Fruit fly (Drosophila melanogaster) whole organism, embryonic: ENCODE measurements around the gene CG46387.

Source experiments
- Aef1 ChIP-seq: fragments of 200-800 bp; sonication (Bioruptor generic); IDR thresholded peaks from 3 replicates; pipeline ENCODE4 v1.3.6; 2022; ENCODE audit warnings: missing biosample characterization, missing genetic modification characterization
- Antp ChIP-seq: fragments of 200-800 bp; sonication (Bioruptor generic); optimal IDR thresholded peaks from 3 replicates; lab custom pipeline; 2016; ENCODE audit warnings: missing biosample characterization, missing genetic modification characterization
- Bdp1 ChIP-seq: fragments of 200-800 bp; sonication (Bioruptor generic); optimal IDR thresholded peaks from 3 replicates; lab custom pipeline; 2016; ENCODE audit warnings: missing biosample characterization, missing genetic modification characterization
- Bgb ChIP-seq: fragments of 200-800 bp; sonication (Bioruptor generic); IDR thresholded peaks from 2 replicates; pipeline ENCODE4 v1.3.6; 2022; ENCODE audit warnings: missing biosample characterization, missing genetic modification characterization; ENCODE audit not compliant: partially characterized antibody
- CG11093 ChIP-seq: fragments of 200-800 bp; sonication (Bioruptor generic); IDR thresholded peaks from 3 replicates; pipeline ENCODE4 v1.3.6; 2022; ENCODE audit warnings: missing biosample characterization, missing genetic modification characterization
- CG11696 ChIP-seq: fragments of 200-800 bp; sonication (Bioruptor generic); IDR thresholded peaks from 2 replicates; pipeline ENCODE4 v1.3.6; 2022; ENCODE audit warnings: missing biosample characterization, missing genetic modification characterization
- CG12744 ChIP-seq: fragments of 200-800 bp; sonication (Bioruptor generic); optimal IDR thresholded peaks from 2 replicates; lab custom pipeline; 2016; ENCODE audit warnings: missing biosample characterization, missing genetic modification characterization
- CG13624 ChIP-seq: fragments of 200-800 bp; sonication (Bioruptor generic); optimal IDR thresholded peaks from 2 replicates; lab custom pipeline; 2016; ENCODE audit warnings: missing biosample characterization, missing genetic modification characterization
- CG14965 ChIP-seq: fragments of 200-800 bp; sonication (Bioruptor generic); optimal IDR thresholded peaks from 2 replicates; lab custom pipeline; 2016; ENCODE audit warnings: missing biosample characterization, missing genetic modification characterization, borderline replicate concordance
- CG15269 ChIP-seq: fragments of 200-800 bp; sonication (Bioruptor generic); optimal IDR thresholded peaks from 2 replicates; lab custom pipeline; 2018; ENCODE audit warnings: missing biosample characterization, mild to moderate bottlenecking, missing genetic modification characterization, moderate library complexity
- CG1602 ChIP-seq: fragments of 200-800 bp; sonication (Bioruptor generic); optimal IDR thresholded peaks from 3 replicates; lab custom pipeline; 2016; ENCODE audit warnings: missing biosample characterization, missing genetic modification characterization
- CG1603 ChIP-seq: fragments of 200-800 bp; sonication (Bioruptor generic); optimal IDR thresholded peaks from 2 replicates; lab custom pipeline; 2019; ENCODE audit warnings: missing biosample characterization, mild to moderate bottlenecking, missing genetic modification characterization, moderate library complexity
- CG17328 ChIP-seq: fragments of 200-800 bp; sonication (Bioruptor generic); IDR thresholded peaks from 2 replicates; pipeline ENCODE4 v1.3.6; 2022; ENCODE audit warnings: missing biosample characterization, missing genetic modification characterization
- CG17359 ChIP-seq: fragments of 200-800 bp; sonication (Bioruptor generic); optimal IDR thresholded peaks from 3 replicates; lab custom pipeline; 2018; ENCODE audit warnings: missing biosample characterization, mild to moderate bottlenecking, missing genetic modification characterization, moderate library complexity
- CG18599 ChIP-seq: fragments of 200-800 bp; sonication (Bioruptor generic); optimal IDR thresholded peaks from 3 replicates; lab custom pipeline; 2017; ENCODE audit warnings: missing biosample characterization, missing genetic modification characterization, mild to moderate bottlenecking, moderate library complexity, missing genetic modification reagents
- CG42726 ChIP-seq: fragments of 200-800 bp; sonication (Bioruptor generic); IDR thresholded peaks from 2 replicates; pipeline ENCODE4 v1.3.6; 2022; ENCODE audit warnings: missing biosample characterization, missing genetic modification characterization; ENCODE audit not compliant: partially characterized antibody
- CG4730 ChIP-seq: fragments of 200-800 bp; sonication (Bioruptor generic); IDR thresholded peaks from 2 replicates; pipeline ENCODE4 v1.3.6; 2022; ENCODE audit warnings: missing biosample characterization, missing genetic modification characterization
- CG6791 ChIP-seq: fragments of 200-800 bp; sonication (Bioruptor generic); IDR thresholded peaks from 3 replicates; pipeline ENCODE4 v1.3.6; 2022; ENCODE audit warnings: missing biosample characterization, missing genetic modification characterization; ENCODE audit not compliant: partially characterized antibody
- CG7786 ChIP-seq: fragments of 200-800 bp; sonication (Bioruptor generic); optimal IDR thresholded peaks from 2 replicates; lab custom pipeline; 2016; ENCODE audit warnings: missing biosample characterization, missing genetic modification characterization
- CG8290 ChIP-seq, 3 experiments: fragments of 200-800 bp; sonication (Bioruptor generic); optimal IDR thresholded peaks; 2 replicates each; lab custom pipeline; 2016 to 2019; ENCODE audit warnings: missing biosample characterization in 3 of 3, missing genetic modification characterization in 3 of 3, mild to moderate bottlenecking in 2 of 3, moderate library complexity in 1 of 3
- CG8388 ChIP-seq: fragments of 200-800 bp; sonication (Bioruptor generic); optimal IDR thresholded peaks from 2 replicates; lab custom pipeline; 2019; ENCODE audit warnings: missing biosample characterization, mild to moderate bottlenecking, missing genetic modification characterization, moderate library complexity
- CG8765 ChIP-seq: fragments of 200-800 bp; sonication (Bioruptor generic); IDR thresholded peaks from 2 replicates; pipeline ENCODE4 v1.3.6; 2022; ENCODE audit warnings: missing biosample characterization, missing genetic modification characterization
- CG9932 ChIP-seq: fragments of 200-800 bp; sonication (Bioruptor generic); IDR thresholded peaks from 2 replicates; pipeline ENCODE4 v1.3.6; 2022; ENCODE audit warnings: missing biosample characterization, missing genetic modification characterization
- Dll ChIP-seq: fragments of 200-800 bp; sonication (Bioruptor generic); IDR thresholded peaks from 4 replicates; pipeline ENCODE4 v1.3.6; 2022; ENCODE audit warnings: missing biosample characterization, missing genetic modification characterization; ENCODE audit not compliant: partially characterized antibody
- Doc3 ChIP-seq: fragments of 200-800 bp; sonication (Bioruptor generic); IDR thresholded peaks from 3 replicates; pipeline ENCODE4 v1.3.6; 2022; ENCODE audit warnings: missing biosample characterization, missing genetic modification characterization; ENCODE audit not compliant: partially characterized antibody
- Fer1 ChIP-seq: fragments of 200-800 bp; sonication (Bioruptor generic); optimal IDR thresholded peaks from 2 replicates; lab custom pipeline; 2017; ENCODE audit warnings: missing biosample characterization, mild to moderate bottlenecking, missing genetic modification characterization
- Hey ChIP-seq: fragments of 200-800 bp; sonication (Bioruptor generic); optimal IDR thresholded peaks from 3 replicates; lab custom pipeline; 2018; ENCODE audit warnings: missing biosample characterization, mild to moderate bottlenecking, missing genetic modification characterization
- Hmx ChIP-seq: fragments of 200-800 bp; sonication (Bioruptor generic); optimal IDR thresholded peaks from 2 replicates; lab custom pipeline; 2016; ENCODE audit warnings: missing biosample characterization, missing genetic modification characterization
- Mad ChIP-seq: fragments of 200-800 bp; sonication (Bioruptor generic); optimal IDR thresholded peaks from 2 replicates; lab custom pipeline; 2016; ENCODE audit warnings: missing biosample characterization, missing genetic modification characterization
- Nf-YA ChIP-seq: fragments of 200-800 bp; sonication (Bioruptor generic); IDR thresholded peaks from 2 replicates; pipeline ENCODE4 v1.3.6; 2022; ENCODE audit warnings: missing biosample characterization, missing genetic modification characterization
- TFAM ChIP-seq: fragments of 200-800 bp; sonication (Bioruptor generic); optimal IDR thresholded peaks from 2 replicates; lab custom pipeline; 2017; ENCODE audit warnings: missing biosample characterization, missing genetic modification characterization, inconsistent platforms
- YL-1 ChIP-seq: fragments of 200-800 bp; sonication (Bioruptor generic); optimal IDR thresholded peaks from 3 replicates; lab custom pipeline; 2017; ENCODE audit warnings: missing biosample characterization, mild to moderate bottlenecking, missing genetic modification characterization
- ap ChIP-seq: fragments of 200-800 bp; sonication (Bioruptor generic); IDR thresholded peaks from 2 replicates; pipeline ENCODE4 v1.3.6; 2022; ENCODE audit warnings: missing biosample characterization, missing genetic modification characterization
- az2 ChIP-seq: fragments of 200-800 bp; sonication (Bioruptor generic); optimal IDR thresholded peaks from 3 replicates; lab custom pipeline; 2016; ENCODE audit warnings: missing biosample characterization, missing genetic modification characterization
- btn ChIP-seq: fragments of 200-800 bp; sonication (Bioruptor generic); optimal IDR thresholded peaks from 2 replicates; lab custom pipeline; 2016; ENCODE audit warnings: missing biosample characterization, missing genetic modification characterization
- dan ChIP-seq: fragments of 200-800 bp; sonication (Bioruptor generic); IDR thresholded peaks from 2 replicates; pipeline ENCODE4 v1.3.6; 2022; ENCODE audit warnings: missing biosample characterization, missing genetic modification characterization
- dmrt11E ChIP-seq: fragments of 200-800 bp; sonication (Bioruptor generic); optimal IDR thresholded peaks from 3 replicates; lab custom pipeline; 2018; ENCODE audit warnings: missing biosample characterization, mild to moderate bottlenecking, missing genetic modification characterization, moderate library complexity
- dysf ChIP-seq: fragments of 200-800 bp; sonication (Bioruptor generic); IDR thresholded peaks from 3 replicates; pipeline ENCODE4 v1.3.6; 2022; ENCODE audit warnings: missing biosample characterization, missing genetic modification characterization
- gcm ChIP-seq: fragments of 200-800 bp; sonication (Bioruptor generic); optimal IDR thresholded peaks from 2 replicates; lab custom pipeline; 2019; ENCODE audit warnings: missing biosample characterization, mild to moderate bottlenecking, missing genetic modification characterization, moderate library complexity
- h ChIP-seq: fragments of >200 bp; optimal IDR thresholded peaks from 2 replicates; lab custom pipeline; 2017
- hth ChIP-seq: fragments of >200 bp; optimal IDR thresholded peaks from 2 replicates; lab custom pipeline; 2017; ENCODE audit warnings: inconsistent platforms
- kni ChIP-seq: fragments of 200-800 bp; sonication (Bioruptor generic); optimal IDR thresholded peaks from 3 replicates; lab custom pipeline; 2017; ENCODE audit warnings: mild to moderate bottlenecking, missing biosample characterization, missing genetic modification reagents, missing genetic modification characterization
- mam ChIP-seq: fragments of 200-800 bp; sonication (Bioruptor generic); optimal IDR thresholded peaks from 3 replicates; lab custom pipeline; 2016; ENCODE audit warnings: missing biosample characterization, missing genetic modification characterization
- mirr ChIP-seq: fragments of 200-800 bp; sonication (Bioruptor generic); optimal IDR thresholded peaks from 3 replicates; lab custom pipeline; 2018; ENCODE audit warnings: missing biosample characterization, mild to moderate bottlenecking, missing genetic modification characterization
- pum ChIP-seq: fragments of 200-800 bp; sonication (Bioruptor generic); optimal IDR thresholded peaks from 2 replicates; lab custom pipeline; 2016; ENCODE audit warnings: missing biosample characterization, missing genetic modification characterization
- slou ChIP-seq: fragments of 200-800 bp; sonication (Bioruptor generic); optimal IDR thresholded peaks from 3 replicates; lab custom pipeline; 2016; ENCODE audit warnings: missing biosample characterization, missing genetic modification characterization
- slp2 ChIP-seq: fragments of 200-800 bp; sonication (Bioruptor generic); optimal IDR thresholded peaks from 2 replicates; lab custom pipeline; 2016; ENCODE audit warnings: missing biosample characterization, missing genetic modification characterization
- ttk ChIP-seq: fragments of 200-800 bp; sonication (Bioruptor generic); IDR thresholded peaks from 2 replicates; pipeline ENCODE4 v2.1.2; 2022; ENCODE audit warnings: missing biosample characterization, missing genetic modification characterization

Gene CG46387

dm6 chr3L:9853140-9853746 lies 45.2 kb upstream of the CG46387 start (continued):
- TF ChIP-seq gcm (GFP tag; lab: Kevin White, UChicago), result no peak

DNA sequence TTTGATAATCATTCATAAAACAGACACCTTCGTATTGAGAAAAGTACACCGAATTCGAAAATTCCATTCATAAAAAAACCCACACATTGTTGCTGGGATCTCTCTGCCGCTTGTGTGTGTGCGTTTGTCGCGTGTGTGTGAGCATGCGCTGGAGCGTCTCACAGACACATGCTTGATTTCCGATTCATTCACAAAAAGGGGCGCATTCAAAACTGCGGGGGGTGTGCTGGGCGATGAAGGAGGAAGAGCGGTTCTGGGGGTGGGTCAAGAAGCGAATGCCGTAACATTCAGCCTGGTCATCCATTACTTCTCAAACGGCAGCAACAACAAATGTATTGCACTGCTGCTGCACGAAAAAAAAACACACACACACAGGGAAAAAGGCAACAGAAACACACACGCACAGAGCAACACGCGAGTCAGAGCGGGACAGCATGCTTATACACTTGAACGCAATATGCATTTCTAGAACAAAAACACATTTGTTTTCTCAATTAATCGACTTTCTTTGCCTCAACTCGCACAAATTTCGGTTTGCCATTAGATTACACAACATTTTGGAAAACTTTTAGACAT lies 44.4 kb upstream of the CG46387 start:
- TF ChIP-seq CG7786 (GFP tag; lab: Kevin White, UChicago) (no peak), kni (GFP tag; lab: Kevin White, UChicago) (peak; percentile 1), Hmx (GFP tag; lab: Kevin White, UChicago) (no peak), CG17359 (tag; lab: Kevin White, UChicago) (no peak), CG9932 (GFP tag; lab: Robert Waterston, UW) (no peak), CG8290 (GFP tag; optimal IDR thresholded peaks at IDR 0.05; lab: Kevin White, UChicago) (no peak), CG8290 (tag; optimal IDR thresholded peaks at IDR 0.05; lab: Kevin White, UChicago) (peak in 1 of 2 experiments; percentile 48), az2 (GFP tag; lab: Kevin White, UChicago) (no peak), Mad (GFP tag; lab: Kevin White, UChicago) (no peak), Bgb (peak; percentile 31; the same call in 1 of the 2 replicates), dysf (GFP tag; lab: Robert Waterston, UW) (no peak), CG13624 (peak; percentile 26), CG11696 (GFP tag; lab: Robert Waterston, UW) (no peak), slp2 (GFP tag; lab: Kevin White, UChicago) (no peak), CG14965 (no peak), hth (lab: Kevin White, UChicago) (no peak), mirr (no peak), CG4730 (GFP tag; lab: Robert Waterston, UW) (no peak), h (no peak), Aef1 (GFP tag; lab: Robert Waterston, UW) (peak; percentile 73), CG1603 (tag; lab: Kevin White, UChicago) (peak; percentile 13), YL-1 (GFP tag; lab: Kevin White, UChicago) (peak; percentile 33), pum (no peak), Doc3 (GFP tag; lab: Robert Waterston, UW) (no peak), dan (GFP tag; lab: Robert Waterston, UW) (no peak), CG15269 (no peak), CG8765 (GFP tag; lab: Robert Waterston, UW) (no peak), CG6791 (GFP tag; lab: Robert Waterston, UW) (0 out of 3 replicates have a peak, but pooled peaks have one; percentile 24), btn (no peak), CG42726 (GFP tag; lab: Robert Waterston, UW) (peak; percentile 25; the same call in 1 of the 2 replicates), CG18599 (GFP tag; lab: Kevin White, UChicago) (peak; percentile 21), dmrt11E (tag; lab: Kevin White, UChicago) (no peak), Bdp1 (GFP tag; lab: Kevin White, UChicago) (no peak), CG1602 (GFP tag; lab: Kevin White, UChicago) (no peak), Fer1 (GFP tag; lab: Kevin White, UChicago) (peak; percentile 33), Dll (GFP tag; lab: Robert Waterston, UW) (no peak), Nf-YA (no peak), CG17328 (GFP tag; lab: Robert Waterston, UW) (0 out of 2 replicates have a peak, but pooled peaks have one; percentile 23), CG12744 (GFP tag; lab: Kevin White, UChicago) (no peak), CG11093 (GFP tag; lab: Robert Waterston, UW) (no peak), Antp (GFP tag; lab: Kevin White, UChicago) (no peak), ap (GFP tag; lab: Robert Waterston, UW) (no peak), slou (GFP tag; lab: Kevin White, UChicago) (no peak), ttk (peak; percentile 46; the same call in 1 of the 2 replicates), mam (GFP tag; lab: Kevin White, UChicago) (no peak), Hey (tag; lab: Kevin White, UChicago) (no peak), CG8388 (GFP tag; lab: Kevin White, UChicago) (no peak), TFAM (GFP tag; lab: Kevin White, UChicago) (no peak)
